Worm (Caenorhabditis elegans): ENCODE results near the gene F56F11.2.
A peak's percentile ranks its signal among the peaks of the same experiment; 100 is the strongest.

- TF ChIP-seq ceh-24 (tag; optimal IDR thresholded peaks at IDR 0.05) (no peak), C08G9.2 (tag; optimal IDR thresholded peaks at IDR 0.05) (no peak), C38D4.7 (GFP tag; optimal IDR thresholded peaks at IDR 0.05) (no peak), T23F11.4 (GFP tag; optimal IDR thresholded peaks at IDR 0.05) (no peak), syd-9 (tag; optimal IDR thresholded peaks at IDR 0.05) (no peak), unc-86 (tag; optimal IDR thresholded peaks at IDR 0.05) (no peak), sox-2 (GFP tag; IDR thresholded peaks at IDR 0.05) (no peak), ceh-6 (GFP tag; optimal IDR thresholded peaks at IDR 0.05) (no peak), ahr-1 (tag; optimal IDR thresholded peaks at IDR 0.05) (no peak), hlh-15 (tag; optimal IDR thresholded peaks at IDR 0.05) (no peak), pha-4 (tag; optimal IDR thresholded peaks at IDR 0.05) (no peak), nfya-1 (tag; optimal IDR thresholded peaks at IDR 0.05) (peak; percentile 41)
These were observed 10.3 kb upstream of the F56F11.2 start for ce11 chrIII:2871817-2872216.
